Worm (Caenorhabditis elegans) whole organism, early embryonic: Measurements from ENCODE around the gene skr-9.

Experiments
- B0310.2 ChIP-seq: sonication (generic microtip); optimal IDR thresholded peaks from 2 replicates; lab custom pipeline; 2016; ENCODE audit warnings: mild to moderate bottlenecking, missing genetic modification characterization, missing compliant biosample characterization
- F13C5.2 ChIP-seq: sonication (generic microtip); optimal IDR thresholded peaks from 2 replicates; lab custom pipeline; 2017; ENCODE audit warnings: mild to moderate bottlenecking, missing genetic modification characterization, inconsistent platforms, missing compliant biosample characterization
- ama-1 ChIP-seq: fragments of 150-350 bp; optimal IDR thresholded peaks from 2 replicates; lab custom pipeline; 2014
- ceh-36 ChIP-seq: sonication (generic microtip); optimal IDR thresholded peaks from 2 replicates; lab custom pipeline; 2016; ENCODE audit warnings: missing genetic modification characterization, inconsistent platforms, missing compliant biosample characterization
- ets-7 ChIP-seq: sonication (generic microtip); optimal IDR thresholded peaks from 2 replicates; lab custom pipeline; 2016; ENCODE audit warnings: missing genotype, missing genetic modification characterization, missing compliant biosample characterization
- flt-1 ChIP-seq: fragments of 200-800 bp; sonication (Bioruptor generic); IDR thresholded peaks from 2 replicates; pipeline ENCODE4 v1.3.6; 2022; ENCODE audit warnings: missing genetic modification characterization, missing compliant biosample characterization
- hmbx-1 ChIP-seq: sonication (generic microtip); optimal IDR thresholded peaks from 2 replicates; lab custom pipeline; 2016; ENCODE audit warnings: mild to moderate bottlenecking, missing genetic modification characterization, missing compliant biosample characterization
- hmg-4 ChIP-seq: fragments of 200-800 bp; sonication (Bioruptor generic); optimal IDR thresholded peaks from 2 replicates; lab custom pipeline; 2018; ENCODE audit warnings: mild to moderate bottlenecking, missing genetic modification characterization, missing compliant biosample characterization
- pes-1 ChIP-seq: fragments of 200-800 bp; sonication (Bioruptor generic); IDR thresholded peaks from 2 replicates; pipeline ENCODE4 v1.3.6; 2022; ENCODE audit warnings: missing genetic modification reagents, missing genetic modification characterization, missing compliant biosample characterization
- scrt-1 ChIP-seq: fragments of 200-800 bp; sonication (Bioruptor generic); IDR thresholded peaks from 2 replicates; pipeline ENCODE4 v1.3.6; 2022; ENCODE audit warnings: missing genetic modification characterization, missing compliant biosample characterization
- sea-1 ChIP-seq: fragments of 200-800 bp; sonication (Bioruptor generic); conservative IDR thresholded peaks from 2 replicates; pipeline ENCODE4 v1.3.6; 2022; ENCODE audit warnings: missing genetic modification characterization, missing compliant biosample characterization
- tbx-11 ChIP-seq: fragments of 200-800 bp; sonication (Bioruptor generic); IDR thresholded peaks from 2 replicates; pipeline ENCODE4 v1.3.6; 2022; ENCODE audit warnings: missing genetic modification characterization, missing compliant biosample characterization
- tbx-37 ChIP-seq: fragments of 200-800 bp; sonication (Bioruptor generic); conservative IDR thresholded peaks from 2 replicates; pipeline ENCODE4 v1.3.6; 2022; ENCODE audit warnings: missing genetic modification reagents, missing genetic modification characterization, missing compliant biosample characterization
- tra-4 ChIP-seq: sonication (generic microtip); optimal IDR thresholded peaks from 2 replicates; lab custom pipeline; 2017; ENCODE audit warnings: missing genetic modification characterization, missing compliant biosample characterization

- no peak for TF ChIP-seq flt-1
- no peak for TF ChIP-seq hmbx-1 (tag; lab: Kevin White, UChicago)
- TF ChIP-seq ama-1 (lab: Kevin White, UChicago): no peak
- no peak for TF ChIP-seq sea-1
- TF ChIP-seq pes-1 (GFP tag; lab: Robert Waterston, UW): no peak
- no peak for TF ChIP-seq scrt-1 (GFP tag; lab: Robert Waterston, UW)
- no peak for TF ChIP-seq tbx-11 (GFP tag; lab: Robert Waterston, UW)
- TF ChIP-seq tbx-37 (GFP tag; lab: Robert Waterston, UW): no peak
- TF ChIP-seq F13C5.2 (tag; lab: Kevin White, UChicago): no peak
- TF ChIP-seq hmg-4 (GFP tag; lab: Kevin White, UChicago): no peak
- TF ChIP-seq ceh-36: no peak
- no peak for TF ChIP-seq tra-4 (tag; lab: Kevin White, UChicago)
- no peak for TF ChIP-seq ets-7
- no peak for TF ChIP-seq B0310.2 (tag; lab: Kevin White, UChicago)
Observed at ce11 chrIV:17150871-17151270, 12.5 kb upstream of the skr-9 start, which contains the start of gene Y116A8C.40.
